Fruit fly (Drosophila melanogaster) whole organism, wandering third instar larva: ENCODE data around the gene ScsbetaA.

Experiments
- Hr83 ChIP-seq: fragments of 200-300 bp; sonication (Bioruptor generic); optimal IDR thresholded peaks from 2 replicates; lab custom pipeline; 2016; ENCODE audit warnings: missing biosample characterization, mild to moderate bottlenecking, missing genetic modification characterization, moderate library complexity; ENCODE audit not compliant: poor library complexity, severe bottlenecking
- Mio ChIP-seq: sonication (Bioruptor generic); optimal IDR thresholded peaks from 2 replicates; lab custom pipeline; 2016; ENCODE audit warnings: missing biosample characterization, missing genetic modification characterization
- pan ChIP-seq: fragments of >200 bp; optimal IDR thresholded peaks from 2 replicates; lab custom pipeline; 2017

dm6 chr3R:8963756-8964342 lies 25.3 kb downstream of the ScsbetaA start:
- no peak for TF ChIP-seq Hr83 (GFP tag; lab: Kevin White, UChicago)
- TF ChIP-seq Mio (GFP tag; lab: Kevin White, UChicago), result no peak
- no peak for TF ChIP-seq pan
